Fruit fly (Drosophila melanogaster) whole organism: ENCODE data around the gene Pebp1.

ENCODE experiments used
- CG8478 ChIP-seq: fragments of >200 bp; optimal IDR thresholded peaks from 2 replicates; lab custom pipeline; 2018; ENCODE audit warnings: inconsistent platforms
- Dll ChIP-seq: fragments of >200 bp; optimal IDR thresholded peaks from 2 replicates; lab custom pipeline; 2017
- EcR ChIP-seq, 2 experiments: fragments of >200 bp; optimal IDR thresholded peaks; 2 replicates each; lab custom pipeline; 2017; ENCODE audit warnings: missing biosample characterization in 2 of 2, missing genetic modification characterization in 2 of 2, missing genetic modification reagents in 2 of 2
- pan ChIP-seq: fragments of >200 bp; optimal IDR thresholded peaks from 2 replicates; lab custom pipeline; 2017
- psq ChIP-seq: fragments of >200 bp; optimal IDR thresholded peaks from 2 replicates; lab custom pipeline; 2017
- usp ChIP-seq: fragments of >200 bp; optimal IDR thresholded peaks from 2 replicates; lab custom pipeline; 2017; ENCODE audit warnings: missing biosample characterization, missing genetic modification characterization, mixed read lengths

Pebp1 gene

DNA sequence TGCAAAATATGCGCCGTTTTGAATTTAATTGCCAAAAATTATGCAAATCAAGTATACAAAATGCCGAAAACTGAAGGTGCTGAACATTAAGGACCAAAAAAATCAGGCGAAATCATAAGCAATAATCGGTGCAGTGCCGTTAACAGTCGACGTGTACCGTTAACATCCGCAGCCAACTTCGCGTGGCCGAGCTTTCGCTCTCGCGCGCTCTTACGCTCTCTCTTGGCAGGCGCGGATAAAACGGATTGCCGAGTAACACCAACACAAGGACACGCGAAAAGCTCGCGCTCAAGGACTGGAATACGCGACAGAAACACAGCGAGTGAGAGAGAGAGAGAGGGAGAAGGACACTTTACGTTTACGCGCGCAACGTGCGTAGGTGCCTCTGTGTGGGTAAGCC lies 4.2 kb downstream of the Pebp1 start:
- no peak for TF ChIP-seq EcR (GFP tag; optimal IDR thresholded peaks at IDR 0.05; lab: Kevin White, UChicago)
- no peak for TF ChIP-seq pan (lab: Kevin White, UChicago)
- no peak for TF ChIP-seq Dll (lab: Kevin White, UChicago)

DNA sequence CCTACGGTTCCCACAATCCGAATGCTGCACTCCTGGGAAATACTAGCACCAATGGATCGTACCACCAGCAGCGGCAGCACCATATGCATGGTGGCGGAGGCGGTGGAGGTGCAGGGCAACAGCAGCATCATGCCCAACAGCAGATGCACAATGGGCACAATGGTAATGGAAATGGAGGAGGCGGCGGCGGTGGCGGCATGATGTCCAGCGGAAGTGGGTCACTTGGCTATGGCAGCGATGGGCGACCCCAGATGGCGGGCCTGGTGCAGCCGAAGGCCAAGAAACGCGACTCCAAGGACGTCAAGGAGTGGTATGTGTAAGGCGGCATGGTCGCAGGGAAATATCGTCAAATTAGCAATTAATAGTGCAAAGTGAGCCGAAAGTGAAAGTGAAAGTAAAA lies 17.7 kb downstream of the Pebp1 start:
- TF ChIP-seq CG8478 (no peak), usp (GFP tag; lab: Kevin White, UChicago) (no peak), psq (lab: Kevin White, UChicago) (no peak), pan (lab: Kevin White, UChicago) (no peak), Dll (lab: Kevin White, UChicago) (no peak), EcR (GFP tag; optimal IDR thresholded peaks at IDR 0.05; lab: Kevin White, UChicago) (no peak)

DNA sequence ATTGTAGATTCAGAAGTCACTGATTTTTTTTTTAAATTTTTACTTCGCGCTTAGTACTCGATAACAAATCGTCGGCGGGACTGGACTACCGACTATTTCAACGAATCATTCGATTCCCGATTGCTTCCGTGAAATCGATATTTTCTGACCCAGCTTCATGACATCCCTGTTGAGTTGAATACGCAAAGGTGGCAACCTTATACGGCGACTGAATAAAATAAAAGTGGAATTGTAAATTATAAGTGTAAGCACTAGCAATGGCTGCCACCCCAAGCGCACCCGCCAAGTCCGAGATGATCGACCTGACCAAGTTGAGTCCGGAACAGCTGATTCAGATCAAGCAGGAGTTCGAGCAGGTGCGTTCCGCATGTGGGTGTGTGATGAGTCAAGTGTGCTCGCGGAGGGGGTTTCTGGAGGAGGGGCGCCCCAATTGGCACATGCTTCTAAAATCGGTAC lies 21.2 kb downstream of the Pebp1 start, which contains the start of gene Pfdn5:
Gene Pfdn5, plus strand, starts transcription at position 3 of the 456 bp plus-strand sequence.
- TF ChIP-seq CG8478: no peak
- no peak for TF ChIP-seq psq (lab: Kevin White, UChicago)
- TF ChIP-seq EcR (GFP tag; optimal IDR thresholded peaks at IDR 0.05; lab: Kevin White, UChicago): no peak
- no peak for TF ChIP-seq usp (GFP tag; lab: Kevin White, UChicago)
- no peak for TF ChIP-seq pan (lab: Kevin White, UChicago)
- no peak for TF ChIP-seq Dll (lab: Kevin White, UChicago)

- no peak for TF ChIP-seq pan (lab: Kevin White, UChicago)
- no peak for TF ChIP-seq CG8478
- TF ChIP-seq EcR (GFP tag; optimal IDR thresholded peaks at IDR 0.05; lab: Kevin White, UChicago): no peak
- TF ChIP-seq psq (lab: Kevin White, UChicago): no peak
- no peak for TF ChIP-seq Dll (lab: Kevin White, UChicago)
These were observed 23.0 kb downstream of the Pebp1 start, which contains the start of gene CG5376 for dm6 chr3R:22488855-22489254. CG5376 (minus strand) TSS chr3R:22488955.

dm6 chr3R:22491088-22491879 lies 25.4 kb downstream of the Pebp1 start, which contains the start of the genes CCT1 and tHMG1:
CCT1 (minus strand) TSS chr3R:22491439.
tHMG1 (plus strand) TSS chr3R:22491829.
- TF ChIP-seq usp (GFP tag; lab: Kevin White, UChicago) (no peak), EcR (GFP tag; optimal IDR thresholded peaks at IDR 0.05; lab: Kevin White, UChicago) (no peak), CG8478 (no peak)

DNA sequence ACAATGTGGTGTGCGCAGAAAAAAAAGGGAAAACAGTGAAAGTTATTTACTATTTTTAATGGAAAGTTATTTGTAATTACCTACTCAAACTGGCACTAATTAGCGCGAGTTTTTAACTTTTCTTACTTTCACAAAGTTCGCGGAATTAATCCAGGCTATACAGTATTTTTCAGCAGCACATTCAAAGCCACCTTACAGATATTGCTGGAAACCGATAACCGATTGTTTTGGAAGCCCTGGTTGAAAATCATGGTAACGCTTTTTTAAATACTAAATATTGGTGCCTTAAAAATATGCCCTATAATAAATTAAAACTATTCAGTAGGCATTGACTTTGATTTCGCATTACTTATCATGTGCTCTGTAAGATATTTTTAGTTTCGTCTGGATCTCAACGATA lies 26.9 kb downstream of the Pebp1 start, which contains the start of gene tHMG2:
Gene tHMG2, plus strand, starts transcription at position 187 of the 400 bp plus-strand sequence.
- TF ChIP-seq psq (lab: Kevin White, UChicago): no peak
- no peak for TF ChIP-seq CG8478
- no peak for TF ChIP-seq pan (lab: Kevin White, UChicago)
- TF ChIP-seq Dll (lab: Kevin White, UChicago): no peak
- TF ChIP-seq usp (GFP tag; lab: Kevin White, UChicago): no peak
- no peak for TF ChIP-seq EcR (GFP tag; optimal IDR thresholded peaks at IDR 0.05; lab: Kevin White, UChicago)

DNA sequence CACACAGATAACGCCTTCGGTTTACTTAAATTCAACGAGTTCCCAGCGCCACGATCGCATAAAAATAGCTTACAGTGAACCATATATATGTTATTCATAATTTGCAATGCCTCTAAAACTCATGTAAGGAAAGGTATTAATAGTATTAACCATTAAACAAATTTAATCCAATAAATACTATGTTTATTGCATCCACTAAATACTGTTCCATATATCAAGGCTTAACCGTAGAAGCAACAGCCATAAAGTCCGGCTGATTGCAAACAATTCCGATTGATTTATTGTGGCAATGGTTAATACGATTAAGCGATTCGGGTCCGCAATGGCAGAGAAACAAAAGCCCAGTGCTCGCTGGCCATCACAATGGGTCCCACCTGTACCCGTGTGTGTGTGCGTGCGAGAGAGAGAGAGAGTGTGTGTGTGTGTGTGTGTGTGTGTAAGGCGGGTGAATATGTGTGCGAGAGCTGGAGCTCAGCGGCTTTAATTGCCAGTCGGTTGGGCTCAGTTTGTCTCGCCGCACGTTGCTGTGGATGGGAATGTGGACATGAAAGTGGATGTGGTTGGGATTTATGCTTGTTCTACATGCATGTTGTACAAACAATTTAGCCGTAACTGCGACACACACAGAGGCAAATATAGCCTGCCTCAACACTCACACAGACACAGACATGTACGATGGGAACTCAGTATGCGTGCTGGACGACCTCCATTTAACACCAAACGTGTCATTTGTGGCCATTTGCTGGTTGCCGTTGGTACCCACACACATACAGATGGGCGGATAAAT lies 28.9 kb downstream of the Pebp1 start:
- TF ChIP-seq EcR (GFP tag; optimal IDR thresholded peaks at IDR 0.05; lab: Kevin White, UChicago): no peak
- TF ChIP-seq Dll (lab: Kevin White, UChicago): no peak
- no peak for TF ChIP-seq usp (GFP tag; lab: Kevin White, UChicago)
- TF ChIP-seq pan (lab: Kevin White, UChicago): no peak
- TF ChIP-seq CG8478: no peak
- TF ChIP-seq psq (lab: Kevin White, UChicago): no peak

DNA sequence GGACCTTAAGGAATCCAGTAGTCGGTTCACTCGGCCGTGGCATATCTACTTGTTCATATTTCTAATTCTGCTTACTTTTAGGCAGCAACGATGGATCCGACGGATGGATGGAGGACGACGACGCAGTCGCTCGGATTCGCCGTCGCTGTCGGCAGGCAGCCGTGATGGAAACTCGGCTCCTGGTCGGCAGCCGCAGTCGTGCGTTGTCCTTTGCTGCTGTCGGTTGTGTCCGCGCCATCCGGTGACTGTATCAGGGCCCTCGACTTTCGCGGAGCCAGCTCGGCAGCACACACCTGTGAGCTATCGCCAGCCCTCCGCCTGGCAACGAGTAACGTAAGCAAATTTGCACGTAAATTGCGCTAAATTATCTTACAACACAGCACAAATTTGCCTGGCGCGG lies 31.2 kb downstream of the Pebp1 start, which contains the start of gene Octbeta1R:
Gene Octbeta1R, plus strand, starts transcription at position 191 of the 400 bp plus-strand sequence.
- no peak for TF ChIP-seq usp (GFP tag; lab: Kevin White, UChicago)
- TF ChIP-seq psq (lab: Kevin White, UChicago): no peak
- no peak for TF ChIP-seq CG8478
- TF ChIP-seq Dll (lab: Kevin White, UChicago): no peak
- no peak for TF ChIP-seq pan (lab: Kevin White, UChicago)
- no peak for TF ChIP-seq EcR (GFP tag; optimal IDR thresholded peaks at IDR 0.05; lab: Kevin White, UChicago)

DNA sequence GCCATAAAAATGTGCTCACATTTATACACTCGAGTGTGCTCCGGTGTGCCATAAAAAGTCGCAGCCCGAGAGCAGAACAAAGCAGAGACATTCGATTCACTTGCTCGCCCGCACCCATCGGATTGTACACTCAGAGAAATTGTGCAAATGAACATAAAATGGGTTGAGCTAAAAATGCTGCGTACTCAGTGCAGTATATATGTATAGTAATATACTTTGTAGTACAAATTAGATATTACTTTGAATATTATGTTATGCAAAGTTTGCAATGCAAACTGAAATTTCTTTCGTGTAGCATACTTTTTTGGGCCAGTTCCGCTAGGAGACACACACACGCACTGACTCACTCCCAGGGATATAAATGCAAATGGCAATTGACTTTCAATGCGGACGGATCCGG lies 37.8 kb downstream of the Pebp1 start:
- TF ChIP-seq CG8478 (no peak), usp (GFP tag; lab: Kevin White, UChicago) (no peak), pan (lab: Kevin White, UChicago) (no peak), EcR (GFP tag; optimal IDR thresholded peaks at IDR 0.05; lab: Kevin White, UChicago) (no peak), psq (lab: Kevin White, UChicago) (no peak), Dll (lab: Kevin White, UChicago) (no peak)

dm6 chr3R:22515384-22515783 lies 49.5 kb downstream of the Pebp1 start:
- TF ChIP-seq pan (lab: Kevin White, UChicago) (no peak), Dll (lab: Kevin White, UChicago) (no peak), EcR (GFP tag; optimal IDR thresholded peaks at IDR 0.05; lab: Kevin White, UChicago) (no peak), usp (GFP tag; lab: Kevin White, UChicago) (no peak), CG8478 (no peak), psq (lab: Kevin White, UChicago) (no peak)
